Worm (Caenorhabditis elegans) whole organism, L1 larva: ENCODE measurements around the gene Y4C6B.7.
"Not testable (repeated sequence)": the region's sequence is repeated elsewhere in the genome, so short reads cannot be mapped to it uniquely, and the experiment has no call there.

Experiments
- C34B4.2 ChIP-seq: sonication (generic microtip); optimal IDR thresholded peaks from 2 replicates; lab custom pipeline; 2017; ENCODE audit warnings: mild to moderate bottlenecking, missing genetic modification characterization, missing compliant biosample characterization
- F16B12.6 ChIP-seq: fragments of 150-350 bp; optimal IDR thresholded peaks from 2 replicates; lab custom pipeline; 2014; ENCODE audit warnings: missing biosample characterization, missing genetic modification characterization
- ceh-63 ChIP-seq: fragments of 200-800 bp; sonication (Bioruptor generic); optimal IDR thresholded peaks from 2 replicates; lab custom pipeline; 2018; ENCODE audit warnings: mild to moderate bottlenecking, missing genetic modification characterization, missing compliant biosample characterization
- ces-1 ChIP-seq: fragments of 150-350 bp; optimal IDR thresholded peaks from 2 replicates; lab custom pipeline; 2014; ENCODE audit warnings: missing biosample characterization, missing genetic modification reagents, missing genetic modification characterization
- dsc-1 ChIP-seq: sonication (generic microtip); optimal IDR thresholded peaks from 2 replicates; lab custom pipeline; 2016; ENCODE audit warnings: mild to moderate bottlenecking, missing genetic modification characterization, missing compliant biosample characterization
- efl-1 ChIP-seq, 4 experiments: fragments of 150-350 bp; optimal IDR thresholded peaks in 3 of 4; peaks in 1 of 4; 1 replicate in 1 of 4; 2 replicates in 3 of 4; lab custom pipeline; 2014; ENCODE audit warnings: missing biosample characterization in 2 of 4, missing genetic modification characterization in 2 of 4, missing genetic modification reagents in 2 of 4
- efl-3 ChIP-seq: fragments of 200-800 bp; sonication (Bioruptor generic); optimal IDR thresholded peaks from 2 replicates; lab custom pipeline; 2018; ENCODE audit warnings: mild to moderate bottlenecking, missing genetic modification characterization, missing compliant biosample characterization
- fkh-10 ChIP-seq: sonication (generic microtip); optimal IDR thresholded peaks from 2 replicates; lab custom pipeline; 2017; ENCODE audit warnings: missing biosample characterization, missing genetic modification reagents, missing genetic modification characterization
- fos-1 ChIP-seq: fragments of 150-350 bp; optimal IDR thresholded peaks from 2 replicates; lab custom pipeline; 2014; ENCODE audit warnings: missing biosample characterization, missing genetic modification characterization
- grh-1 ChIP-seq: fragments of 200-800 bp; sonication (Bioruptor generic); IDR thresholded peaks from 2 replicates; pipeline ENCODE4 v1.3.6; 2022; ENCODE audit warnings: missing genetic modification reagents, missing genetic modification characterization, missing compliant biosample characterization
- hlh-4 ChIP-seq: sonication (generic microtip); optimal IDR thresholded peaks from 2 replicates; lab custom pipeline; 2016; ENCODE audit warnings: mild to moderate bottlenecking, missing genetic modification characterization, missing compliant biosample characterization
- hpl-2 ChIP-seq: fragments of 150-350 bp; optimal IDR thresholded peaks from 2 replicates; lab custom pipeline; 2014; ENCODE audit warnings: missing biosample characterization, missing genetic modification reagents, missing genetic modification characterization
- irx-1 ChIP-seq: sonication (generic microtip); optimal IDR thresholded peaks from 2 replicates; lab custom pipeline; 2016; ENCODE audit warnings: missing genetic modification characterization, missing compliant biosample characterization
- isw-1 ChIP-seq: fragments of 200-800 bp; sonication (Bioruptor generic); IDR thresholded peaks from 2 replicates; pipeline ENCODE4 v1.3.6; 2022; ENCODE audit warnings: missing genetic modification characterization, missing compliant biosample characterization
- lin-13 ChIP-seq: fragments of 150-350 bp; optimal IDR thresholded peaks from 2 replicates; lab custom pipeline; 2014; ENCODE audit warnings: missing biosample characterization, missing genetic modification reagents, missing genetic modification characterization
- lin-14 ChIP-seq: fragments of 200-800 bp; sonication (Bioruptor generic); optimal IDR thresholded peaks from 2 replicates; lab custom pipeline; 2018; ENCODE audit warnings: mild to moderate bottlenecking, missing genetic modification characterization, moderate library complexity, missing compliant biosample characterization
- lin-39 ChIP-seq: fragments of 150-350 bp; optimal IDR thresholded peaks from 2 replicates; lab custom pipeline; 2014; ENCODE audit warnings: missing biosample characterization, missing genetic modification reagents, missing genetic modification characterization
- mab-9 ChIP-seq: fragments of 200-800 bp; sonication (Bioruptor generic); IDR thresholded peaks from 2 replicates; pipeline ENCODE4 v1.3.6; 2022; ENCODE audit warnings: missing genetic modification reagents, missing genetic modification characterization, missing compliant biosample characterization
- mdl-1 ChIP-seq, 2 experiments: fragments of 150-350 bp; optimal IDR thresholded peaks; 2 replicates each; lab custom pipeline; 2014 to 2017; ENCODE audit warnings: missing biosample characterization in 2 of 2, missing genetic modification characterization in 2 of 2, inconsistent platforms in 1 of 2
- mep-1 ChIP-seq: fragments of 150-350 bp; optimal IDR thresholded peaks from 2 replicates; lab custom pipeline; 2014; ENCODE audit warnings: missing biosample characterization, missing genetic modification characterization
- nhr-11 ChIP-seq: fragments of 150-350 bp; optimal IDR thresholded peaks from 2 replicates; lab custom pipeline; 2014; ENCODE audit warnings: missing biosample characterization, missing genetic modification characterization
- nhr-20 ChIP-seq: sonication (generic microtip); optimal IDR thresholded peaks from 2 replicates; lab custom pipeline; 2016; ENCODE audit warnings: mild to moderate bottlenecking, missing genetic modification characterization, missing compliant biosample characterization
- nhr-71 ChIP-seq: sonication (generic microtip); optimal IDR thresholded peaks from 2 replicates; lab custom pipeline; 2016; ENCODE audit warnings: mild to moderate bottlenecking, missing genetic modification characterization, moderate library complexity, missing compliant biosample characterization
- pax-3 ChIP-seq: fragments of 200-800 bp; sonication (Bioruptor generic); optimal IDR thresholded peaks from 2 replicates; lab custom pipeline; 2018; ENCODE audit warnings: mild to moderate bottlenecking, missing genetic modification characterization, moderate library complexity, missing compliant biosample characterization
- pqm-1 ChIP-seq: sonication (generic microtip); optimal IDR thresholded peaks from 3 replicates; lab custom pipeline; 2017; ENCODE audit warnings: missing biosample characterization, missing genetic modification characterization
- snpc-4 ChIP-seq: fragments of 150-350 bp; optimal IDR thresholded peaks from 2 replicates; lab custom pipeline; 2014; ENCODE audit warnings: missing biosample characterization, missing genetic modification characterization
- snu-23 ChIP-seq: sonication (generic microtip); optimal IDR thresholded peaks from 2 replicates; lab custom pipeline; 2016; ENCODE audit warnings: missing genetic modification characterization, missing compliant biosample characterization
- sox-4 ChIP-seq: sonication (generic microtip); optimal IDR thresholded peaks from 2 replicates; lab custom pipeline; 2016; ENCODE audit warnings: missing genetic modification characterization, missing compliant biosample characterization
- sptf-1 ChIP-seq: fragments of 150-350 bp; optimal IDR thresholded peaks from 2 replicates; lab custom pipeline; 2014; ENCODE audit warnings: missing biosample characterization, missing genetic modification characterization
- sup-37 ChIP-seq: fragments of 200-800 bp; sonication (Bioruptor generic); optimal IDR thresholded peaks from 2 replicates; lab custom pipeline; 2018; ENCODE audit warnings: mild to moderate bottlenecking, missing genetic modification characterization, missing compliant biosample characterization
- tbx-2 ChIP-seq: sonication (generic microtip); optimal IDR thresholded peaks from 2 replicates; lab custom pipeline; 2016; ENCODE audit warnings: missing genetic modification characterization, missing compliant biosample characterization
- tlp-1 ChIP-seq: fragments of 150-350 bp; optimal IDR thresholded peaks from 2 replicates; lab custom pipeline; 2014; ENCODE audit warnings: missing biosample characterization, missing genetic modification characterization
- zag-1 ChIP-seq: fragments of 150-350 bp; optimal IDR thresholded peaks from 2 replicates; lab custom pipeline; 2014; ENCODE audit warnings: missing biosample characterization, missing genetic modification characterization
- zip-4 ChIP-seq: fragments of 200-800 bp; sonication (Bioruptor generic); optimal IDR thresholded peaks from 2 replicates; lab custom pipeline; 2018; ENCODE audit warnings: mild to moderate bottlenecking, missing genetic modification characterization, moderate library complexity, missing compliant biosample characterization
- ztf-11 ChIP-seq, 2 experiments: sonication (generic microtip); optimal IDR thresholded peaks; 2 replicates each; lab custom pipeline; 2016 to 2017; ENCODE audit warnings: missing genetic modification characterization in 2 of 2, missing biosample characterization in 1 of 2, missing compliant biosample characterization in 1 of 2
- ztf-4 ChIP-seq: fragments of 150-350 bp; optimal IDR thresholded peaks from 2 replicates; lab custom pipeline; 2014; ENCODE audit warnings: missing biosample characterization, missing genetic modification characterization

The Y4C6B.7 gene

ce11 chrIV:5317106-5317505 lies 36.2 kb downstream of the Y4C6B.7 start (continued):
- TF ChIP-seq tbx-2 (tag; lab: Kevin White, UChicago) (peak; percentile 11), ceh-63 (GFP tag; lab: Kevin White, UChicago) (no peak), dsc-1 (no peak), lin-13 (GFP tag; lab: Kevin White, UChicago) (no peak), sox-4 (tag; lab: Kevin White, UChicago) (no peak), nhr-11 (tag; lab: Kevin White, UChicago) (no peak), snu-23 (GFP tag; lab: Kevin White, UChicago) (peak; percentile 61), mdl-1 (tag; optimal IDR thresholded peaks at IDR 0.05; lab: Kevin White, UChicago) (no peak), mep-1 (tag; lab: Kevin White, UChicago) (peak; percentile 22), pqm-1 (no peak), hlh-4 (tag; lab: Kevin White, UChicago) (no peak), mab-9 (peak; percentile 24; the same call in 1 of the 2 replicates), snpc-4 (tag; lab: Kevin White, UChicago) (peak; percentile 97), zip-4 (no peak), lin-39 (tag; lab: Kevin White, UChicago) (peak; percentile 38), fkh-10 (GFP tag; lab: Kevin White, UChicago) (no peak), ztf-4 (tag; lab: Kevin White, UChicago) (no peak), F16B12.6 (tag; lab: Kevin White, UChicago) (no peak), ces-1 (GFP tag; lab: Kevin White, UChicago) (no peak), sptf-1 (tag; lab: Kevin White, UChicago) (no peak), isw-1 (GFP tag; lab: Robert Waterston, UW) (no peak), fos-1 (tag; lab: Kevin White, UChicago) (peak; percentile 56), nhr-20 (tag; lab: Kevin White, UChicago) (peak; percentile 66), pax-3 (tag; lab: Kevin White, UChicago) (no peak), C34B4.2 (tag; lab: Kevin White, UChicago) (no peak), irx-1 (no peak), nhr-71 (tag; lab: Kevin White, UChicago) (peak; percentile 70), zag-1 (no peak), tlp-1 (tag; lab: Kevin White, UChicago) (no peak), hpl-2 (GFP tag; lab: Kevin White, UChicago) (no peak), ztf-11 (tag; optimal IDR thresholded peaks at IDR 0.05; lab: Kevin White, UChicago) (no peak), sup-37 (GFP tag; lab: Kevin White, UChicago) (no peak)

- not testable (repeated sequence) for TF ChIP-seq efl-1 (optimal IDR thresholded peaks at IDR 0.05; lab: Kevin White, UChicago)
- TF ChIP-seq efl-1 (GFP tag; optimal IDR thresholded peaks at IDR 0.05 in 1 of 2; lab: Kevin White, UChicago): peak in 1 of 2 experiments; percentile 59
Measured at ce11 chrIV:5316223-5316622, 37.0 kb downstream of the Y4C6B.7 start, which contains the start of gene msp-65. Gene msp-65, plus strand, starts transcription at chrIV:5316523.

ce11 chrIV:5313011-5313410 lies 40.3 kb downstream of the Y4C6B.7 start, which contains the start of the genes msp-59 and ZK354.2:
Gene msp-59, minus strand, starts transcription at chrIV:5313111.
Gene ZK354.2, plus strand, starts transcription at chrIV:5313405.
- not testable (repeated sequence) for TF ChIP-seq efl-3 (GFP tag; lab: Kevin White, UChicago); hlh-4 (tag; lab: Kevin White, UChicago); lin-14 (GFP tag; lab: Kevin White, UChicago)
- TF ChIP-seq, all 84 proteins: peak for 0; not testable (repeated sequence) for 84

- TF ChIP-seq grh-1 (GFP tag; lab: Robert Waterston, UW) (no peak), nhr-20 (tag; lab: Kevin White, UChicago) (no peak)
Measured at ce11 chrIV:5309742-5310141, 43.5 kb downstream of the Y4C6B.7 start, which contains the start of gene ZK354.3. Gene ZK354.3, plus strand, starts transcription at chrIV:5310042.
